Fruit fly (Drosophila melanogaster) whole organism, embryonic: ENCODE data around the gene CG5966.

Experiments
- BtbVII ChIP-seq: fragments of 200-800 bp; sonication (Bioruptor generic); optimal IDR thresholded peaks from 3 replicates; lab custom pipeline; 2017; ENCODE audit warnings: missing biosample characterization, mild to moderate bottlenecking, missing genetic modification characterization
- CG11504 ChIP-seq: fragments of 200-800 bp; sonication (Bioruptor generic); optimal IDR thresholded peaks from 3 replicates; lab custom pipeline; 2019; ENCODE audit warnings: missing biosample characterization, mild to moderate bottlenecking, missing genetic modification characterization, moderate library complexity
- CG11695 ChIP-seq: fragments of 200-800 bp; sonication (Bioruptor generic); IDR thresholded peaks from 3 replicates; pipeline ENCODE4 v1.3.6; 2022; ENCODE audit warnings: missing biosample characterization, missing genetic modification characterization
- CG12659 ChIP-seq: fragments of 200-800 bp; sonication (Bioruptor generic); optimal IDR thresholded peaks from 3 replicates; lab custom pipeline; 2017; ENCODE audit warnings: mild to moderate bottlenecking, missing biosample characterization, missing genetic modification reagents, missing genetic modification characterization
- CG1647 ChIP-seq: fragments of 200-800 bp; sonication (Bioruptor generic); optimal IDR thresholded peaks from 3 replicates; lab custom pipeline; 2016; ENCODE audit warnings: missing biosample characterization, missing genetic modification characterization
- CG16779 ChIP-seq: fragments of 200-800 bp; sonication (Bioruptor generic); IDR thresholded peaks from 2 replicates; pipeline ENCODE4 v1.3.6; 2022; ENCODE audit warnings: missing biosample characterization, missing genetic modification characterization
- CG18262 ChIP-seq: fragments of 200-800 bp; optimal IDR thresholded peaks from 3 replicates; lab custom pipeline; 2019; ENCODE audit warnings: missing biosample characterization, mild to moderate bottlenecking, missing genetic modification characterization, moderate library complexity
- CG18764 ChIP-seq: fragments of 200-800 bp; sonication (Bioruptor generic); optimal IDR thresholded peaks from 3 replicates; lab custom pipeline; 2016; ENCODE audit warnings: missing biosample characterization, missing genetic modification characterization
- CG3407 ChIP-seq: fragments of 200-800 bp; sonication (Bioruptor generic); optimal IDR thresholded peaks from 2 replicates; lab custom pipeline; 2018; ENCODE audit warnings: missing biosample characterization, mild to moderate bottlenecking, missing genetic modification characterization
- CG34224 ChIP-seq: fragments of 200-800 bp; sonication (Bioruptor generic); IDR thresholded peaks from 3 replicates; pipeline ENCODE4 v1.3.6; 2022; ENCODE audit warnings: missing biosample characterization, missing genetic modification characterization; ENCODE audit not compliant: partially characterized antibody
- CG4424 ChIP-seq: fragments of 200-800 bp; sonication (Bioruptor generic); optimal IDR thresholded peaks from 3 replicates; lab custom pipeline; 2016; ENCODE audit warnings: missing biosample characterization, missing genetic modification characterization
- CG6813 ChIP-seq: fragments of 200-800 bp; sonication (Bioruptor generic); optimal IDR thresholded peaks from 2 replicates; lab custom pipeline; 2017; ENCODE audit warnings: missing biosample characterization, missing genetic modification characterization, mild to moderate bottlenecking, moderate library complexity, missing genetic modification reagents
- CG7357 ChIP-seq: fragments of 200-800 bp; sonication (Bioruptor generic); IDR thresholded peaks from 3 replicates; pipeline ENCODE4 v1.3.6; 2022; ENCODE audit warnings: missing biosample characterization, missing genetic modification characterization
- CG8281 ChIP-seq: fragments of 200-800 bp; sonication (Bioruptor generic); optimal IDR thresholded peaks from 2 replicates; lab custom pipeline; 2018; ENCODE audit warnings: missing biosample characterization, mild to moderate bottlenecking, missing genetic modification characterization, moderate library complexity
- CG8478 ChIP-seq: fragments of >200 bp; optimal IDR thresholded peaks from 2 replicates; lab custom pipeline; 2018
- CG9932 ChIP-seq: fragments of 200-800 bp; sonication (Bioruptor generic); IDR thresholded peaks from 2 replicates; pipeline ENCODE4 v1.3.6; 2022; ENCODE audit warnings: missing biosample characterization, missing genetic modification characterization
- CTCF ChIP-seq: fragments of 200-800 bp; sonication (Bioruptor generic); optimal IDR thresholded peaks from 2 replicates; lab custom pipeline; 2017; ENCODE audit warnings: missing biosample characterization, mild to moderate bottlenecking, missing genetic modification characterization, moderate library complexity
- D19B ChIP-seq: fragments of 200-800 bp; sonication (Bioruptor generic); optimal IDR thresholded peaks from 2 replicates; lab custom pipeline; 2017; ENCODE audit warnings: missing biosample characterization, mild to moderate bottlenecking, missing genetic modification characterization
- Dad ChIP-seq: fragments of 200-800 bp; sonication (Bioruptor generic); optimal IDR thresholded peaks from 3 replicates; lab custom pipeline; 2016; ENCODE audit warnings: missing biosample characterization, missing genetic modification characterization
- Dbx ChIP-seq: fragments of 200-800 bp; sonication (Bioruptor generic); IDR thresholded peaks from 3 replicates; pipeline ENCODE4 v1.3.6; 2022; ENCODE audit warnings: missing biosample characterization, missing genetic modification characterization
- Dfd ChIP-seq, 2 experiments: fragments of >200 bp; optimal IDR thresholded peaks; 2 replicates each; lab custom pipeline; 2017; ENCODE audit warnings: missing biosample characterization in 2 of 2, missing genetic modification characterization in 2 of 2
- Dip3 ChIP-seq: fragments of 200-800 bp; sonication (Bioruptor generic); optimal IDR thresholded peaks from 3 replicates; lab custom pipeline; 2016; ENCODE audit warnings: missing biosample characterization, missing genetic modification characterization
- Elba2 ChIP-seq: fragments of 200-800 bp; sonication (Bioruptor generic); optimal IDR thresholded peaks from 3 replicates; lab custom pipeline; 2016; ENCODE audit warnings: missing biosample characterization, missing genetic modification characterization
- HLH3B ChIP-seq: fragments of 200-800 bp; sonication (Bioruptor generic); IDR thresholded peaks from 2 replicates; pipeline ENCODE4 v1.3.6; 2022; ENCODE audit warnings: missing biosample characterization, missing genetic modification characterization
- Hey ChIP-seq: fragments of 200-800 bp; sonication (Bioruptor generic); optimal IDR thresholded peaks from 3 replicates; lab custom pipeline; 2018; ENCODE audit warnings: missing biosample characterization, mild to moderate bottlenecking, missing genetic modification characterization
- Hr39 ChIP-seq: fragments of >200 bp; optimal IDR thresholded peaks from 2 replicates; lab custom pipeline; 2017
- MBD-R2 ChIP-seq: fragments of 200-800 bp; sonication (Bioruptor generic); IDR thresholded peaks from 2 replicates; pipeline ENCODE4 v1.3.6; 2022; ENCODE audit warnings: missing biosample characterization, missing genetic modification characterization
- MTF-1 ChIP-seq: fragments of 200-800 bp; sonication (Bioruptor generic); optimal IDR thresholded peaks from 2 replicates; lab custom pipeline; 2018; ENCODE audit warnings: missing biosample characterization, mild to moderate bottlenecking, missing genetic modification characterization, borderline replicate concordance
- Oli ChIP-seq: fragments of 200-800 bp; sonication (Bioruptor generic); optimal IDR thresholded peaks from 2 replicates; lab custom pipeline; 2018; ENCODE audit warnings: missing biosample characterization, mild to moderate bottlenecking, missing genetic modification characterization, moderate library complexity
- Sin3A ChIP-seq: fragments of >200 bp; optimal IDR thresholded peaks from 2 replicates; lab custom pipeline; 2018
- Sox100B ChIP-seq: fragments of 200-800 bp; sonication (Bioruptor generic); optimal IDR thresholded peaks from 3 replicates; lab custom pipeline; 2018; ENCODE audit warnings: missing biosample characterization, mild to moderate bottlenecking, missing genetic modification characterization
- ato ChIP-seq: fragments of 200-800 bp; sonication (Bioruptor generic); IDR thresholded peaks from 2 replicates; pipeline ENCODE4 v1.3.6; 2022; ENCODE audit warnings: missing biosample characterization, missing genetic modification characterization; ENCODE audit not compliant: partially characterized antibody
- bab2 ChIP-seq: fragments of 200-800 bp; sonication (Bioruptor generic); optimal IDR thresholded peaks from 2 replicates; lab custom pipeline; 2016; ENCODE audit warnings: missing biosample characterization, missing genetic modification characterization
- bbx ChIP-seq: fragments of 200-800 bp; sonication (Bioruptor generic); IDR thresholded peaks from 2 replicates; pipeline ENCODE4 v1.3.6; 2022; ENCODE audit warnings: missing biosample characterization, missing genetic modification characterization; ENCODE audit not compliant: partially characterized antibody
- caup ChIP-seq: fragments of 200-800 bp; sonication (Bioruptor generic); optimal IDR thresholded peaks from 3 replicates; lab custom pipeline; 2017; ENCODE audit warnings: missing biosample characterization, mild to moderate bottlenecking, missing genetic modification characterization, moderate library complexity; ENCODE audit not compliant: severe bottlenecking
- chinmo ChIP-seq: fragments of 200-800 bp; sonication (Bioruptor generic); IDR thresholded peaks from 4 replicates; pipeline ENCODE4 v1.3.6; 2022; ENCODE audit warnings: missing biosample characterization, missing genetic modification characterization; ENCODE audit not compliant: partially characterized antibody
- cwo ChIP-seq: fragments of 200-800 bp; sonication (Bioruptor generic); optimal IDR thresholded peaks from 3 replicates; lab custom pipeline; 2017; ENCODE audit warnings: missing biosample characterization, missing genetic modification characterization, mild to moderate bottlenecking, moderate library complexity, missing genetic modification reagents
- emc ChIP-seq: fragments of 200-800 bp; sonication (Bioruptor generic); optimal IDR thresholded peaks from 2 replicates; lab custom pipeline; 2016; ENCODE audit warnings: missing biosample characterization, missing genetic modification characterization
- gem ChIP-seq: fragments of 200-800 bp; sonication (Bioruptor generic); optimal IDR thresholded peaks from 2 replicates; lab custom pipeline; 2019; ENCODE audit warnings: missing biosample characterization, mild to moderate bottlenecking, missing genetic modification characterization, moderate library complexity
- gsb ChIP-seq: fragments of 200-800 bp; sonication (Bioruptor generic); IDR thresholded peaks from 2 replicates; pipeline ENCODE4 v1.3.6; 2022; ENCODE audit warnings: missing biosample characterization, missing genetic modification characterization
- gt ChIP-seq: fragments of 200-800 bp; sonication (Bioruptor generic); IDR thresholded peaks from 2 replicates; pipeline ENCODE4 v1.3.6; 2022; ENCODE audit warnings: missing biosample characterization, missing genetic modification characterization
- jigr1 ChIP-seq: fragments of 200-800 bp; sonication (Bioruptor generic); IDR thresholded peaks from 3 replicates; pipeline ENCODE4 v1.3.6; 2022; ENCODE audit warnings: missing biosample characterization, missing genetic modification characterization
- jumu ChIP-seq: fragments of 200-800 bp; sonication (Bioruptor generic); optimal IDR thresholded peaks from 3 replicates; lab custom pipeline; 2016; ENCODE audit warnings: missing biosample characterization, missing genetic modification characterization
- maf-S ChIP-seq: fragments of 200-800 bp; sonication (Bioruptor generic); optimal IDR thresholded peaks from 2 replicates; lab custom pipeline; 2016; ENCODE audit warnings: missing biosample characterization, missing genetic modification characterization
- org-1 ChIP-seq: fragments of 200-800 bp; sonication (Bioruptor generic); optimal IDR thresholded peaks from 2 replicates; lab custom pipeline; 2017; ENCODE audit warnings: missing biosample characterization, missing genetic modification characterization
- pfk ChIP-seq: fragments of 200-800 bp; sonication (Bioruptor generic); optimal IDR thresholded peaks from 2 replicates; lab custom pipeline; 2018; ENCODE audit warnings: missing biosample characterization, mild to moderate bottlenecking, missing genetic modification characterization, moderate library complexity
- repo ChIP-seq: fragments of 200-800 bp; sonication (Bioruptor generic); optimal IDR thresholded peaks from 2 replicates; lab custom pipeline; 2016; ENCODE audit warnings: missing biosample characterization, missing genetic modification characterization
- sob ChIP-seq: fragments of 200-800 bp; sonication (Bioruptor generic); IDR thresholded peaks from 2 replicates; pipeline ENCODE4 v1.3.6; 2022; ENCODE audit warnings: missing biosample characterization, missing genetic modification characterization
- trem ChIP-seq: fragments of 200-800 bp; optimal IDR thresholded peaks from 3 replicates; lab custom pipeline; 2019; ENCODE audit warnings: missing biosample characterization, mild to moderate bottlenecking, missing genetic modification characterization, moderate library complexity
- usp ChIP-seq: fragments of >200 bp; optimal IDR thresholded peaks from 2 replicates; lab custom pipeline; 2017; ENCODE audit warnings: missing biosample characterization, missing genetic modification characterization

The CG5966 gene

dm6 chrX:5997931-5998330 is 9.3 kb downstream of the CG5966 start (continued):
- TF ChIP-seq Sox100B: no peak
- TF ChIP-seq Hr39 (lab: Kevin White, UChicago): peak; percentile 70
- TF ChIP-seq CG16779 (GFP tag; lab: Robert Waterston, UW): no peak
- no peak for TF ChIP-seq ato (GFP tag; lab: Robert Waterston, UW)
- TF ChIP-seq Sin3A (lab: Kevin White, UChicago): no peak
- TF ChIP-seq CG6813 (GFP tag; lab: Kevin White, UChicago): no peak
- no peak for TF ChIP-seq gt (GFP tag; lab: Robert Waterston, UW)
- no peak for TF ChIP-seq gsb (GFP tag; lab: Robert Waterston, UW)
- TF ChIP-seq caup (GFP tag; lab: Kevin White, UChicago): no peak

dm6 chrX:6000747-6001426 is 12.3 kb downstream of the CG5966 start, which contains the start of gene CG4766:
Gene CG4766, minus strand, starts transcription at chrX:6000797.
- TF ChIP-seq chinmo (GFP tag; lab: Robert Waterston, UW) (no peak), D19B (no peak), cwo (peak; percentile 89), jumu (peak; percentile 86), CG12659 (GFP tag; lab: Kevin White, UChicago) (peak; percentile 82), trem (tag; lab: Kevin White, UChicago) (peak; percentile 84), org-1 (GFP tag; lab: Kevin White, UChicago) (peak; percentile 84), CTCF (GFP tag; lab: Kevin White, UChicago) (no peak), usp (no peak), CG9932 (peak; percentile 55), CG3407 (GFP tag; lab: Kevin White, UChicago) (peak; percentile 78), maf-S (GFP tag; lab: Kevin White, UChicago) (peak; percentile 61), CG18764 (GFP tag; lab: Kevin White, UChicago) (peak; percentile 64), MTF-1 (GFP tag; lab: Kevin White, UChicago) (peak; percentile 35), CG1647 (peak; percentile 33), Dbx (GFP tag; lab: Robert Waterston, UW) (peak; percentile 63; the same call in 2 of the 3 replicates), CG4424 (GFP tag; lab: Kevin White, UChicago) (peak; percentile 90), CG11504 (tag; lab: Kevin White, UChicago) (peak; percentile 93), bbx (GFP tag; lab: Robert Waterston, UW) (no peak), CG11695 (GFP tag; lab: Robert Waterston, UW) (peak; percentile 82), jigr1 (GFP tag; lab: Robert Waterston, UW) (no peak), Oli (tag; lab: Kevin White, UChicago) (peak; percentile 84), BtbVII (GFP tag; lab: Kevin White, UChicago) (peak; percentile 70), Elba2 (GFP tag; lab: Kevin White, UChicago) (peak; percentile 28), CG8281 (tag; lab: Kevin White, UChicago) (peak; percentile 68), Hey (tag; lab: Kevin White, UChicago) (no peak), CG34224 (no peak), repo (peak; percentile 62), caup (GFP tag; lab: Kevin White, UChicago) (peak; percentile 78), Dip3 (GFP tag; lab: Kevin White, UChicago) (peak; percentile 41), CG18262 (tag; lab: Kevin White, UChicago) (peak; percentile 94), Dad (GFP tag; lab: Kevin White, UChicago) (peak; percentile 71), gem (peak; percentile 93), CG8478 (no peak), Dfd (GFP tag; optimal IDR thresholded peaks at IDR 0.05; lab: Kevin White, UChicago) (no peak), pfk (no peak), HLH3B (GFP tag; lab: Robert Waterston, UW) (peak; percentile 72), MBD-R2 (GFP tag; lab: Robert Waterston, UW) (peak; percentile 27; the same call in 1 of the 2 replicates), bab2 (peak; percentile 82), emc (no peak), CG7357 (GFP tag; lab: Robert Waterston, UW) (peak; percentile 63; the same call in 2 of the 3 replicates), sob (GFP tag; lab: Robert Waterston, UW) (peak; percentile 62)
